Fruit fly (Drosophila melanogaster): ENCODE measurements around the gene Acbp3.

Gene Acbp3

DNA sequence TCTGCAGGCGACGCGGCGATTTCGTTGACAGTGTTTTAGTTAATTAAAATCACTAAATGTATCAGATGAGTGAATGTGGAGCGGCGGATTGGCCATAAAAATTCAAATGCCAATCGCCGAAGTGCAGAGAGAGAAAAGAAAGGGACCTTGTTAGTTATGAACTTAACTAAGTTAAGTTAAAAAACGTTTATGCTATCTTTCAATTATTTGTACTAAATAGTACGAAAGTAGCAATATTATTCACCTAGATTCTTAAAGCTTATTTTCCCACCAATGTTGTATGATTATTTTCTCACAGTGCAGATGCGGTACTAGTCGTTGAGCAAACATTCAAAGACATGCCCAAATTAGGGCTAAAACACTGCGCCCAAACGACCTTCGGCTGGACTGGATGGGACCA is 39.9 kb upstream of the Acbp3 start (continued):
- TF ChIP-seq CG16779 (GFP tag; IDR thresholded peaks at IDR 0.05) (no peak), C15 (GFP tag; IDR thresholded peaks at IDR 0.05) (peak; percentile 43; the same call in 1 of the 3 replicates), gce (GFP tag; IDR thresholded peaks at IDR 0.05) (peak; percentile 47; the same call in 1 of the 3 replicates), fd64A (GFP tag; optimal IDR thresholded peaks at IDR 0.05) (no peak), CG10979 (tag; optimal IDR thresholded peaks at IDR 0.05) (peak; percentile 64), nmo (GFP tag; optimal IDR thresholded peaks at IDR 0.05) (peak; percentile 47), PHDP (tag; optimal IDR thresholded peaks at IDR 0.05) (peak; percentile 28), CG34422 (GFP tag; IDR thresholded peaks at IDR 0.05) (peak; percentile 75; the same call in 2 of the 3 replicates), seq (GFP tag; IDR thresholded peaks at IDR 0.05) (peak; percentile 40; the same call in 1 of the 2 replicates), lmd (GFP tag; IDR thresholded peaks at IDR 0.05) (peak; percentile 78), bsh (GFP tag; optimal IDR thresholded peaks at IDR 0.05) (peak in 1 of 2 experiments; percentile 43), CrebB (tag; optimal IDR thresholded peaks at IDR 0.05) (no peak), pfk (GFP tag; optimal IDR thresholded peaks at IDR 0.05) (no peak), dmrt99B (tag; optimal IDR thresholded peaks at IDR 0.05) (peak; percentile 88), CG12071 (GFP tag; optimal IDR thresholded peaks at IDR 0.05) (peak; percentile 71), CG6254 (GFP tag; optimal IDR thresholded peaks at IDR 0.05) (no peak), schlank (tag; optimal IDR thresholded peaks at IDR 0.05) (no peak), CG32767 (GFP tag; IDR thresholded peaks at IDR 0.05) (peak; percentile 55; the same call in 1 of the 2 replicates), CG12155 (GFP tag; optimal IDR thresholded peaks at IDR 0.05) (no peak), p53 (GFP tag; optimal IDR thresholded peaks at IDR 0.05) (no peak), crc (GFP tag; optimal IDR thresholded peaks at IDR 0.05) (peak; percentile 41), bowl (GFP tag; IDR thresholded peaks at IDR 0.05) (no peak), lola (GFP tag; optimal IDR thresholded peaks at IDR 0.05) (no peak), CG12659 (GFP tag; optimal IDR thresholded peaks at IDR 0.05) (peak; percentile 19), HLH4C (GFP tag; IDR thresholded peaks at IDR 0.05; ENCODE audit: partially characterized antibody) (no peak), Nf-YC (tag; optimal IDR thresholded peaks at IDR 0.05) (peak; percentile 57), CG10462 (GFP tag; optimal IDR thresholded peaks at IDR 0.05) (no peak), CG15073 (GFP tag; optimal IDR thresholded peaks at IDR 0.05) (no peak), vfl (GFP tag; optimal IDR thresholded peaks at IDR 0.05) (no peak), CG11696 (GFP tag; IDR thresholded peaks at IDR 0.05) (peak; percentile 45; the same call in 1 of the 2 replicates), CG6813 (GFP tag; optimal IDR thresholded peaks at IDR 0.05) (peak; percentile 39), CG17802 (tag; optimal IDR thresholded peaks at IDR 0.05) (peak; percentile 36), ind (GFP tag; optimal IDR thresholded peaks at IDR 0.05) (peak; percentile 71), CG11247 (GFP tag; IDR thresholded peaks at IDR 0.05) (peak; percentile 65), CHES-1-like (GFP tag; optimal IDR thresholded peaks at IDR 0.05) (no peak), CG12104 (GFP tag; optimal IDR thresholded peaks at IDR 0.05) (peak; percentile 27), tap (tag; optimal IDR thresholded peaks at IDR 0.05) (peak; percentile 83), CG2712 (tag; optimal IDR thresholded peaks at IDR 0.05) (peak; percentile 82), CG3163 (GFP tag; optimal IDR thresholded peaks at IDR 0.05) (peak; percentile 16), CG13775 (GFP tag; optimal IDR thresholded peaks at IDR 0.05) (no peak), ranshi (GFP tag; IDR thresholded peaks at IDR 0.05) (peak; percentile 58; the same call in 1 of the 2 replicates), Pdp1 (GFP tag; optimal IDR thresholded peaks at IDR 0.05) (peak; percentile 47 to 71), lbe (GFP tag; optimal IDR thresholded peaks at IDR 0.05) (no peak), cas (GFP tag; IDR thresholded peaks at IDR 0.05) (no peak), Lim3 (GFP tag; IDR thresholded peaks at IDR 0.05) (0 out of 2 replicates have a peak, but pooled peaks have one; percentile 61), sd (tag; optimal IDR thresholded peaks at IDR 0.05) (peak; percentile 22), CG17829 (tag; optimal IDR thresholded peaks at IDR 0.05) (peak; percentile 77), kay (GFP tag; optimal IDR thresholded peaks at IDR 0.05) (peak; percentile 30), psq (GFP tag; optimal IDR thresholded peaks at IDR 0.05) (no peak), HLHmδ (GFP tag; optimal IDR thresholded peaks at IDR 0.05) (no peak)

Data from whole organism, embryonic.